Worm (Caenorhabditis elegans) whole organism, dauer: ENCODE results near the gene srh-92.

Experiments used
- unc-62 ChIP-seq: sonication (generic microtip); optimal IDR thresholded peaks from 2 replicates; lab custom pipeline; 2017; ENCODE audit warnings: missing biosample characterization, missing genetic modification reagents, missing genetic modification characterization

srh-92 gene

DNA sequence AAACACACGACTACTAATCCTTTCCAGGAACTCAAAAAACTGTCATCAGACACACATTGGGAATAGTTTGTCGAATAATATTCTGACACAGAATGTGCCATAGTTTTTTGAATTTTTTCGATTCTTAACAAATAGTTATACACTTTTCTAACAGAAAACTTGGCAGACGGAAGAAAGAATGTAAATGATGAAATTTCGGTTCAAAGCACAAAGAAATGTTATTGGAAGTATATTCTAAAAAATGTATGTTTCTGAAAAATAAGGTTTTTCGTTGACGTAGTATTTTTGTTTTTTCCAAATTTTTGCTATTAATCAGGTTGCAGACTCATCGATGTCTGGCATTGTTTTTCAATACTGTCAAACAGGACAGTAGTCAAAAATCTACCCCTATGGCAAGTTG, at the start of gene srh-92:
Gene srh-92 (minus strand): TSS at position 101 of the 400 bp plus-strand sequence.
- no peak for TF ChIP-seq unc-62

DNA sequence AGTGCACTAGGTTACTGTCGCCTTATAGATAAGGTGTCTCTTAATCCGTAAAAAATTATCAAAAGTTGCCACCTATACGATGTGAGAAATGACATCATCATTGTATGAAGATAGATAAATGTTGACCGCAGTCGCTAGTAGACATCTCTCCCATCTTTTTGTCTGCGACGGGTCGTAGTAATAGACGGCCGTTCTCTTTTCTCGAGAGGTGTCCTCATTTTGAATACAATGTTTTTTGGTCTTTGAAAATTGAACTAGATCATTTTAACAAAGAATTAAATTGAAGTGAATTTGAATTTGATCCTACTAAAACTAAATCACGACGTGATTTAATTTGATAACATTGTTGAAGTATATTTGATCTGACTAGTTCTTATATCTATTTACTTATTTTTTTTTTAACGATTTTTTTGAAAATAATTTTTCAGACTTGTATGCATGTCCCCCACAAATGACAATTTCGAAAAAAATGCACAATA, 47.8 kb upstream of the srh-92 start, which contains the start of the genes str-31 and nhr-172:
Gene str-31 (minus strand): TSS at position 101 of the 479 bp plus-strand sequence.
Gene nhr-172 (plus strand): TSS at position 429 of the 479 bp plus-strand sequence.
- no peak for TF ChIP-seq unc-62

DNA sequence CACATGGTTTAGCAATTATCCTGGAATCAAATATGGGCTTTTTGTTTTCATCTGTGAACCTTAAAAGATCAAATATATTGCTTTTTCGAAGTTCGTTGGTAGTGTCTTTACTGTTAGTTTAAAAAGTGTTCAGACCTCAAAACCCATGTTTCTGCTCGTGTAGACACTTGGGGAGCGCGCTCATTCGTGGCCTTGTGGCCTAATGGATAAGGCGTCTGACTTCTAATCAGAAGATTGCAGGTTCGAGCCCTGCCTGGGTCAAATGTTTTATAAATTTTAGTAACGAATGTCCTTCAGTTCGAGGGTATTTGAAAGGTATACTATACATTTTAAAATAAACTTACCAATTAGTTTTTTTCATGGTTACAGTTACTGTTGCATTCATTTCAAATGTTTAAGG, 45.4 kb upstream of the srh-92 start:
- no peak for TF ChIP-seq unc-62

DNA sequence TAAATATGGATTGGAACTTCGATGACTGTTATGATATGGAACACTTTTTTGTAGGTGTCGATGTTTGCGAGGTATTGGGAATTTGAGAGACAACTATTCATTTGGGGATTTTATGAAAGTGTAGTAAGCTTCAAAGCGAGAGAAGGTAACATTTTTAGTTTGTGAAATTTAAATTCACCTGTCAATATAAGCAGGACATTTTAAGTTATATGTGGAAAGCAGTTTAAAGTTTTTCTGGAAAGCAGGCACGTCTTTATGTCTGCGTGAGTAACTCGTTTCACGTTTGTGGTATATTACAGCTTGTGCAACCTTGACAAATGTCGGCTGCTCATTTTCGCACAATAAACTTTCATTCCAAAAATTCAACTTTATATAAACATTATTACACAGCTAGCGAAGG, 43.5 kb upstream of the srh-92 start, which contains the start of gene srh-229:
Gene srh-229 (minus strand): TSS at position 101 of the 400 bp plus-strand sequence.
- no peak for TF ChIP-seq unc-62

DNA sequence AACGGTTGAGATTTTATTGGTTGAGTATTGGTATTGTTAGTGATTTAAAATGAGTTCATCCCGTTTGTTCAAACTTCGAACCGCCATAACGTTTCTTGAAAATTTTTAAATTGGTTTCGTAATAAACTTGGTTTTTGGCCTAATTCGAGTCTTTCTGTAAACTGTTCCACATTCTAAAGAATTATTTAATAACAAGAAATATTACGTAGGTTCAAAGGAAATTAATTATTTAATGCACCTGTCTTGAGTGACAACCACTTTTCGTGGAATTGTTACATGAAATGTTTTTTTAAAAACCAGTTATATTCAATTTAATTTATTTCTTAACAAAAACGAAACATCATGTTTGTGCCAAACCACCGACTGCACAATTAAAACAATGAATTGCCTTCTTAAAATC, 40.4 kb upstream of the srh-92 start:
- no peak for TF ChIP-seq unc-62

DNA sequence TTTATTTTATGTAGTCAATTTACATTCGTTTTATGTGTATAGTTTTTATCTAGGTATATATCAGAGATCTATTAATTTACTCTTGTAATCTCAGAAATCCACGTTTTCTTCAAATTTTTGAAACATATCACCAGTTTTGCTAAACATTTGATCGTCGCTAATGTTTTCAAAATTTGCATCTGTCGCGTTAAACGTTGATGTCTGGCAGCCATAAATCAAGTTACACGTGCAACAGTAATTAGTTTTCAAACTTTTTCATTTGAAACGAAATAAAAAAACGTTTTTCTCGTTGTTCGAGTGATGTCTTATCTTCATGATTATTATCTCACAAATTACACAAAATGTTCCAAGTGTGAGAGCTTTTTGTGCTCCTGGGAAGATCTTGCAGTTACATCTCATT, 36.6 kb upstream of the srh-92 start, which contains the start of gene srh-79:
Gene srh-79 (plus strand): TSS at position 301 of the 400 bp plus-strand sequence.
- TF ChIP-seq unc-62, result no peak

DNA sequence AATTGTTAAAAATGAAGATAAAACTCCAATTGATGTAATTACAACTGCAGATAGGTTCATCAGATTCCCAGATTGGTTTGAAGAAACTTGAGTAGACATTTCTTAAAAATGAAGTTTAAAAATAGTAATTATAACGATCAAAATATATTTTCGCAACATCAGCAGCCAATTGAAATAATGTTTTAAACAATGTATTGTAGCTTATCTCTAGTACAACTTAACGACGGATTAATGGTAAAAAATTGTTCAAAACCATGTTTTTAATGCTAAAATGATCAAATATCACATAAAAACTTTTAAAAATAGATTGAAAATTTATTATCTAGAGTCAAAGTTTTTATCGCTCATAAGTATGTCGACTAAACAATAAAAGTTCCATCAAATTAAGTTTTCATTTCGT, 34.4 kb upstream of the srh-92 start, which contains the start of gene srbc-11:
Gene srbc-11 (minus strand): TSS at position 101 of the 400 bp plus-strand sequence.
- no peak for TF ChIP-seq unc-62

DNA sequence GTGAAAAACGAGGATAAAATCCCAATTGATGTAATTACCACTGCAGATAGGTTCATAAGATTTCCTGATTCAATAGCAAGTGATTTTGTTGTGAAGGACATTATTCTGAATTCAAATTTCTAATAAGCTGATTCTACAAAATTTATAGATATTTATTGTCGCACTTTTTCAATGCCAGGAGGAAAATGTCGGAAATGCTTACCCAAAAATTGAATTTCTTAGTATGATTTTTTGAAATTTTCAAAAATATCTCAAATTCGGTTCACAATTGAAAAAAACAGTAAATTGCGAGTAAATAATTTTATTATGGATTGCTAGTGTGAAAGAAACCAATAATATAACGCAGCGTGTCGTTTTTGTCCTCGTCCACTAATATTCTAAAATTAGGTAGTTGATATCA, 32.1 kb upstream of the srh-92 start, which contains the start of gene srbc-10:
Gene srbc-10 (minus strand): TSS at position 101 of the 400 bp plus-strand sequence.
- TF ChIP-seq unc-62, result no peak

DNA sequence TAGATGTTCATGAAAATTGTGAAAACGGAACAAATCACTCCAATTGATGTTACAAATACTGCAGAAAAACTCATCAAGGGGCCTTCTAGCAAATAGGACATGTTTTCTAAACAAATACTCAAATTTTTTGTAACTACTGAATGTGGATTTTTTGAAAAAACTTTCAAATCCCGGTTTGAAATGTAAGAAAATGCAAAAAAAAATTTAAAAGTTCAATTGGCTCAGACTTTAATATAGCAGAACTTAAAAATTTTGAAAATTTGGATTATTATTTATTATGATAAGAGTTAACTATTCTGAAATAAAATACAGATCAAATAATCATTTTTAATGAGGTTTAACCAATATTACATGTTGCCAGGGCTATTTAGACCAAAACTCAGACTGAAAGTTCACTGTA, 29.5 kb upstream of the srh-92 start, which contains the start of gene srbc-9:
Gene srbc-9 (minus strand): TSS at position 101 of the 400 bp plus-strand sequence.
- TF ChIP-seq unc-62, result no peak

DNA sequence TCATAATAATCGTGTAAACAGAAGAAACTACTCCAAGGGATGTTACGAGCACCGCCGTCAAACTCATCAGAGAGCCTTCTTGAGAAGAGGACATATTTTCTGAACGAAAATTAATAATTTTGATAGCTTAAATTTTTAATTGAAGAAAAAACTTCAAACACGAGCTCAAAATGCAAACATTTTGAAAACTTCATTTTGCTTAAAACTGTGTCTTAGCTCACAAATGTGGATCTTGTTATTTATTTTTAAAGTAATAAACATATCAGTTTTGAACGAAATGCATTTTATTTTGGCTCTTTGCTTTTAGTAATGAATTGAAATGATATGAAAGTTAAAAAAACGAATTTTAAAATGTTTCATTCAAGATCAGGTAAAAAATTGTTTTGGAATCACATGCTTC, 26.7 kb upstream of the srh-92 start, which contains the start of gene srbc-7:
Gene srbc-7 (minus strand): TSS at position 101 of the 400 bp plus-strand sequence.
- no peak for TF ChIP-seq unc-62

DNA sequence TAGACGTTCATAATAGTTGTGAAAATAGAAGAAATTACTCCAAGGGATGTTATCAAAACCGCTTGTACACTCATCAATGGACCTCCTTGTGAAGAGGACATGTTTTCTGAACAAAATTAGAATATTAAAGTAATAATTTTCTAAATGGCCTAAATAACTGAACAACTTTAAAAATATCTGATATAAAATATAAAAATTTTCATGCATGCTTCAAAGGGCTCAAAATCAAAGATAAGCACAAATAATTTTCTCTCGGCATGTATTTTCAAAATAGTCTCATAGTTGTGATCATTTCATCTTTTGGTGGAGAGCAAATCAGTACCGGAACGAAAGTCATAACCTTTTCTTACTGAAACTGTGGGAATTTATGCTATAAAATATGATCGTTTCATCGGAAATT, 24.2 kb upstream of the srh-92 start, which contains the start of gene srbc-8:
Gene srbc-8 (minus strand): TSS at position 101 of the 400 bp plus-strand sequence.
- TF ChIP-seq unc-62, result no peak

DNA sequence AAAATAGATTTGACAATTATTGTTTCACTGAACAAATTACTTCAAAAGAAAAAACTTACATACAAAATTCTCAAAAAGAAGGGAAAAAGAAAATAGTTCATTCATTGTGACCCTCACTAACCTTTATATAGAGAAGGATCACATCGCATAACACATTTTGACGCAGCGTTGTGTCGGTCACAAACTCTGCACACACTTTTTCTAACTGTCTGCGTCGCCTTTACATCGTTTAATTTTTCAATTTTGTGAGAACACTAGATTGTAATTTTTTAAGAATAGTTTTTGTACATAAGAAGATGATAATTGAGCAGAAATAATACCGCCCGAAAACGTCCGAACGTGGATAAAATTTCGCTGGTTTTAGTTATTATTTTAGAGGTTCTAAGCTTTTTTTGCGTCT, 20.2 kb upstream of the srh-92 start, which contains the start of gene C18B10.6:
Gene C18B10.6 (minus strand): TSS at position 101 of the 400 bp plus-strand sequence.
- TF ChIP-seq unc-62, result no peak

DNA sequence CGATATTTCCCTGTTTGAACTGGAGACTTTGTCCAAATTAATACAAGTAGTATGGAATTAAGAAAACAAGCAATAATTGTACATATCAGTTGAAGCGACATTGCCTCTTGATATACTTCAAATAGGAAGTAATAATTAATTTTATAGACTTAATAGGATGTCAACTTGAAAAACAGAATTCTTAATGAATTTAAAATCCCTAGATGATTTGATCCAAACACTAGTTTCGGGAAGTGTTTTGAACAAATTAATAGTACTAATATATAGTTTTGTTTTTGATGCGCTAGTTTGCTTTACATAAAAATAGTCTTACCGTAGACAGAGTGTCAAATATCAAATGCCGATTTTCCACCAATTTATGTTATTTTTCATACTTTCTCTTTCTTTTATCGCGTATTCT, 17.6 kb upstream of the srh-92 start, which contains the start of gene str-190:
Gene str-190 (minus strand): TSS at position 101 of the 400 bp plus-strand sequence.
- TF ChIP-seq unc-62, result no peak

DNA sequence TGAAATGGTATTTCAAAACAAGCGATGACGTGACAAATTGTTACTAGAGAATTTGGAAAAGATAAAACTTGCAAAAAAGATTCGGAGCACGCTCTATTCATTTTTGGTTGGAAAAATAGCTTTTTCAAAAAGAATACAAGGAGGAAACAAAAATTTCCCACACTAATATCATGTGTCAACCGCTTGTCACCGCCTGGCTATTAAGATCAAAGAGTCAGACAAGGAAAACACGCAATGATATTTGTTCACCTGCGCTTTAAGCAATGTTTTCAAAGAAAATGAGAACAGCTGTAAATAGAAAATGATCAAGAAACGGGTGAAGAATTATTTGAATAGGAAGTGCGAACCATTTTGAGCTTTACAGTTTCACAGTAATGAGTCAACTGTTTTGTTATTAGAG, 16.0 kb upstream of the srh-92 start, which contains the start of gene srh-125:
Gene srh-125 (minus strand): TSS at position 101 of the 400 bp plus-strand sequence.
- TF ChIP-seq unc-62, result no peak

DNA sequence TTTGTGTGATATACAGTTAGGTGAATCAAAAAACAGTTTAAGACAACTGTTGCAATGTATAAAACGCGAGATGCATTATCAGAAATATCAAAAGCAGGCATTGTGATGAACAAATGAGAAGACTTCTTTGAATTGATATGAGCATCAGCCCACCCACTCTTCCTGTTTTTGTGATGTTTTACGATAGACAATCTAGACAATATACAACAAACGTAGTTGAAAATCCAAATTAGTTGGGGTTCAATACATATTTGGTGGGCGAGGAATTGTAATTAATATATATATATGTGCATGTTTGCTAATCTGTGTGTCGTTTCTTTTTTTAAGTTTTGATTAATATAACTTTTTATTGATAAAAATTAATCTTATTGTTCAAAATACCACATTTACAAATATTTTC, 12.0 kb upstream of the srh-92 start, which contains the start of gene str-28:
Gene str-28 (minus strand): TSS at position 101 of the 400 bp plus-strand sequence.
- no peak for TF ChIP-seq unc-62

DNA sequence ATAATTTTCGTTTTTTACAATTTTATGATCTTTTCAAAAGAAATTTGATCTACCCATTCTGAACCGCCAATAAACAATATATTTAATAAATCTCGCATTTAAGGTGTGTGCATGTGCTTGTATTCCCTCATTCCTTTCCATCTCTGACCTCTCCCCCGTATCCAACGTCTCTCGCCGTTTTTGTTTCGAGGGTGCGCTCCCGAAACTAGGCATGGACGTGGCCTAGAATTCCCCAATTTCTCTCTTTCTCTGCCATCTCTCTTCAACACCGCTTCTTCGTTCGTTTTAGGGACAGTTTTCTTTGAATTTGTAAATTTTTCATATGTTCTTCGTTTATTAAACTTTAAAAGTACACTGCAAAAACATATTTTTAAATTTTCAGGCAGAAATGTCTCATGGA, 4.7 kb upstream of the srh-92 start, which contains the start of gene F25E5.1:
Gene F25E5.1 (plus strand): TSS at position 376 of the 400 bp plus-strand sequence.
- TF ChIP-seq unc-62, result no peak

DNA sequence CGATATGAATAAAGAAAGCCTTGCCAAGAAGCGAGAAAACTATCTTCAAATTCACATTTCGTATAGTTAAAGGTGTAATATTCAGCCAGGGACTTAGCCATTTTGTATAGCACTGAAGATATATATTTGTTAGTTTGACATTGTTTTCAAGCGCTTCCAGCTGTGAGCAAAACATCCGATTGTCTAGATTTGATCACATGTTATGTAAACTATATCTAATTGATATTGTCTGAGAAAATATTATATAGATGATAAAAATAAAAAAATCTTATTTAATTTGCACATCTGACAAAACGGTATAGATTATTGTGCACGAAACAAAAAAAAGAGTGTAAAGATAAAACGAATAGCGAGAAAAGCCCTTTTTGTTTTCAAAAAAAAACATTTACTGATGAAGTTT, 3.9 kb upstream of the srh-92 start, which contains the start of gene srh-89:
Gene srh-89 (minus strand): TSS at position 101 of the 400 bp plus-strand sequence.
- TF ChIP-seq unc-62, result no peak

DNA sequence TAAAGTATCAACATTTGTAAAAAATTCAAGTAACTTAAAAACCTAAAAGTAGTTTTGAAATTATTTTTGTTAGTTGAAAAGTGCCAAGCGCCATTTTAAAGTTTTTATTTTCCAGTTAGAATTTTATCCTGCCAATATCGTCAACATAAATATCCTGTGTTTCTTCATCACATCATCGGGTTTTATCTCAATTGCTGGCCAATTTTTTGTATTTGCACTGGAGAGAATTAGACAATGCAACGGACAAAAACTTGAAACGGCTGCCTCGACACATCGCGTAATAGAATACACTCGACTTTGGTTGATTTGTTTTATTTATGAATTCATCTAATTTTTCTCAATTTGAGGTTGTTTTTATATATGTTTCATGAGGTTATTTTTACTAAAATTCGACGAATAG, 5.8 kb downstream of the srh-92 start, which contains the start of gene F25E5.2:
Gene F25E5.2 (plus strand): TSS at position 301 of the 400 bp plus-strand sequence.
- TF ChIP-seq unc-62, result no peak
